Fruit fly (Drosophila melanogaster): ENCODE data around the gene S6KL.

S6KL gene

DNA sequence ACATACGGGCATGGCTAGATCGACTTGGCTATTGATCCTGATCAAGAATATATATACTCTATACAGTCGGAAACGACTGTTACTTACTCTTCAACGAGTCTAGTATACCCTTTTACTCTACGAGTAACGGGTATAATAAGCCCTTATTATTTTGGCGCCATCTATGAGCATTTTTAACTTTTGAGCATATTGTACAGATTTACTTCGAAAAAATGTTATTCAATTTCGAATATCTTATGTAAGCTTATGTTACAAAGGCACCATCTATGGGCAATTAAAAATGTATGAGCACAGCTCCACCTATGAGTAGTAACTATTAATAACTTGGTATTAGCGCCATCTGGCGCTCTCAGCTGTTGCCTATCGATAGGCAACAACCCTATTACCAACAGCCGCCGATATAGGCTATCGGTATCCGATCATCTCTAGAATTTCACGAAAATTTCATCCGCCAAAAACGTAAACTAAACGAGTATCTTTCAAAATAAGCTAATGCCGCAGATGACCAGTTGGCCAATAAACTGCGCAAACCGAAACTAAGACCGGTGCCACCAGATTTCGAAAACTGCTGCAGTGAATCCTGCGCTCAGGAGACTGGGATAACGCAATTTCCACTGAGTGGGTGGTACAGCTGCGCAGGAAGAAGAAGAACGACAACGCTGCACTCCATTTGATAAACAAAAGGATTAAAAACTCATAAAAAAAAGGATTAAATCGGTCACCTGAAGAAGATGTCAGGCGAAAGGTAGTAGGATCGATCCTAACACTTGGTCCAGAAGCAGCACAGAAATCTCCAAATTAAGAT lies 55.2 kb downstream of the S6KL start, which contains the start of gene htk:
Gene htk, plus strand, starts transcription at position 435 of the 805 bp plus-strand sequence.
- TF ChIP-seq CG9705 (GFP tag; optimal IDR thresholded peaks at IDR 0.05) (peak; percentile 37), tai (GFP tag; optimal IDR thresholded peaks at IDR 0.05) (no peak), Sp1 (GFP tag; optimal IDR thresholded peaks at IDR 0.05) (peak; percentile 20), foxo (GFP tag; optimal IDR thresholded peaks at IDR 0.05) (peak in 1 of 2 experiments; percentile 86), Rel (GFP tag; optimal IDR thresholded peaks at IDR 0.05) (no peak), Rel (tag; optimal IDR thresholded peaks at IDR 0.05) (peak; percentile 43), Mio (GFP tag; optimal IDR thresholded peaks at IDR 0.05) (no peak), dl (GFP tag; optimal IDR thresholded peaks at IDR 0.05; ENCODE audit: insufficient read depth in 1 of 2, partially characterized antibody in 2 of 2) (no peak), brk (GFP tag; optimal IDR thresholded peaks at IDR 0.05) (no peak), rgr (GFP tag; optimal IDR thresholded peaks at IDR 0.05) (peak; percentile 74), psq (GFP tag; optimal IDR thresholded peaks at IDR 0.05) (peak; percentile 65), usp (GFP tag; optimal IDR thresholded peaks at IDR 0.05) (no peak), Abd-B (GFP tag; optimal IDR thresholded peaks at IDR 0.05) (no peak), Dif (GFP tag; optimal IDR thresholded peaks at IDR 0.05; ENCODE audit: partially characterized antibody) (no peak), sage (GFP tag; optimal IDR thresholded peaks at IDR 0.05) (no peak), HLH106 (tag; optimal IDR thresholded peaks at IDR 0.05) (peak; percentile 52), OdsH (GFP tag; optimal IDR thresholded peaks at IDR 0.05) (peak; percentile 63), Vsx2 (GFP tag; optimal IDR thresholded peaks at IDR 0.05; ENCODE audit: partially characterized antibody) (no peak), dmrt93B (GFP tag; optimal IDR thresholded peaks at IDR 0.05) (peak; percentile 35), h (GFP tag; optimal IDR thresholded peaks at IDR 0.05) (peak; percentile 79), Hr83 (GFP tag; optimal IDR thresholded peaks at IDR 0.05; ENCODE audit: poor library complexity, severe bottlenecking) (peak; percentile 72), Jra (GFP tag; optimal IDR thresholded peaks at IDR 0.05) (peak; percentile 11), sv (GFP tag; optimal IDR thresholded peaks at IDR 0.05) (peak; percentile 10), fru (GFP tag; optimal IDR thresholded peaks at IDR 0.05) (peak; percentile 69), ey (GFP tag; optimal IDR thresholded peaks at IDR 0.05) (peak; percentile 67), lola (GFP tag; optimal IDR thresholded peaks at IDR 0.05) (no peak), N (GFP tag; optimal IDR thresholded peaks at IDR 0.05) (no peak), Dfd (GFP tag; optimal IDR thresholded peaks at IDR 0.05) (no peak), br (GFP tag; optimal IDR thresholded peaks at IDR 0.05) (peak; percentile 62), Hnf4 (GFP tag; optimal IDR thresholded peaks at IDR 0.05) (peak; percentile 75), Myc (optimal IDR thresholded peaks at IDR 0.05) (peak; percentile 94), dsf (GFP tag; optimal IDR thresholded peaks at IDR 0.05; ENCODE audit: borderline replicate concordance) (no peak)

DNA sequence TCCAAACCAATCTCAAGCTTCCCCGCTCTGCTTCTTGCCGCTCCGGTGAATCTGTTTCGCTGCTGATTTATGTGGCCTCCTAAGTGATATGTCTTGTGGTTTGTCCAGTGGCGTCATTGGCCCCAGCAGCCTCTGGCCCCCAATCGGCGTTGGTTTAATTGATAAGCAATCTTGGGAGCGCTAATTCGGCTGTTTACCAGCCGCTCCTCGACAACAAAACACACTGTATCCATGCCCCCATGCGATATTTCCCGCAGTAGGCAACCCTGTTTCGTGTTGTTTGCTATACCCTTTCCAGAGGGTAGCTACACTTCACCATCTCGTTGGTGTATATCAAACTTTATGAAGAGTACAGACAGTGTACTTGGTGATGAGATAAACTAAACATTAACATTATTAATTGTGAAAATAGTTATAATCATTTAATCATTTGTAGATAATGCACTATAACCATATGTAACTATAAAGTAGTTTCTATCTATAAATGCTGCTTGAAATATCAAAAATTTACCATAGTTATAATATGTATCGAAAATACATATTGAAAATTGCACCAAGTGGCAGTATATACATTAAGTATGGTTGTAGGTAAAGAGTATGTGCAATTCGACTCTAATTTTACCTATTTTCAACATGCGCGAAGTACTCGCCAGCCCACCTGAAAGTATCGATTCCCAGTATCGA lies 60.2 kb downstream of the S6KL start, which contains the start of gene shop:
Gene shop, minus strand, starts transcription at position 229 of the 684 bp plus-strand sequence.
- TF ChIP-seq Dfd (GFP tag; optimal IDR thresholded peaks at IDR 0.05) = no peak
- TF ChIP-seq CG32264 (GFP tag; optimal IDR thresholded peaks at IDR 0.05) = no peak
- peak in 1 of 2 experiments; percentile 88 for TF ChIP-seq foxo (GFP tag; optimal IDR thresholded peaks at IDR 0.05)
- TF ChIP-seq rgr (GFP tag; optimal IDR thresholded peaks at IDR 0.05) = peak; percentile 84
- TF ChIP-seq HLH106 (tag; optimal IDR thresholded peaks at IDR 0.05) = peak; percentile 89
- TF ChIP-seq fru (GFP tag; optimal IDR thresholded peaks at IDR 0.05) = peak; percentile 86
- TF ChIP-seq jim (GFP tag; optimal IDR thresholded peaks at IDR 0.05) = no peak
- no peak for TF ChIP-seq Hnf4 (GFP tag; optimal IDR thresholded peaks at IDR 0.05)
- no peak for TF ChIP-seq pan (optimal IDR thresholded peaks at IDR 0.05)
- TF ChIP-seq OdsH (GFP tag; optimal IDR thresholded peaks at IDR 0.05) = peak; percentile 80
- TF ChIP-seq Hr83 (GFP tag; optimal IDR thresholded peaks at IDR 0.05; ENCODE audit: poor library complexity, severe bottlenecking) = peak; percentile 85
- no peak for TF ChIP-seq Dif (GFP tag; optimal IDR thresholded peaks at IDR 0.05; ENCODE audit: partially characterized antibody)
- peak; percentile 81 for TF ChIP-seq ey (GFP tag; optimal IDR thresholded peaks at IDR 0.05)
- peak; percentile 81 for TF ChIP-seq h (GFP tag; optimal IDR thresholded peaks at IDR 0.05)
- TF ChIP-seq Jra (GFP tag; optimal IDR thresholded peaks at IDR 0.05) = no peak
- no peak for TF ChIP-seq dl (GFP tag; optimal IDR thresholded peaks at IDR 0.05; ENCODE audit: insufficient read depth in 1 of 2, partially characterized antibody in 2 of 2)
- peak; percentile 77 for TF ChIP-seq sv (GFP tag; optimal IDR thresholded peaks at IDR 0.05)
- TF ChIP-seq Vsx2 (GFP tag; optimal IDR thresholded peaks at IDR 0.05; ENCODE audit: partially characterized antibody) = no peak
- peak; percentile 81 for TF ChIP-seq psq (GFP tag; optimal IDR thresholded peaks at IDR 0.05)
- TF ChIP-seq usp (GFP tag; optimal IDR thresholded peaks at IDR 0.05) = no peak
- no peak for TF ChIP-seq Rel (GFP tag; optimal IDR thresholded peaks at IDR 0.05)
- TF ChIP-seq Rel (tag; optimal IDR thresholded peaks at IDR 0.05) = peak; percentile 57
- no peak for TF ChIP-seq GATAd (GFP tag; optimal IDR thresholded peaks at IDR 0.05)
- peak; percentile 83 for TF ChIP-seq CG9705 (GFP tag; optimal IDR thresholded peaks at IDR 0.05)
- no peak for TF ChIP-seq Abd-B (GFP tag; optimal IDR thresholded peaks at IDR 0.05)
- TF ChIP-seq sage (GFP tag; optimal IDR thresholded peaks at IDR 0.05) = no peak
- TF ChIP-seq dmrt93B (GFP tag; optimal IDR thresholded peaks at IDR 0.05) = peak; percentile 81
- TF ChIP-seq woc (GFP tag; optimal IDR thresholded peaks at IDR 0.05) = peak; percentile 92
- no peak for TF ChIP-seq Hr78 (GFP tag; optimal IDR thresholded peaks at IDR 0.05)
- TF ChIP-seq tai (GFP tag; optimal IDR thresholded peaks at IDR 0.05) = no peak
- TF ChIP-seq CrebA (GFP tag; optimal IDR thresholded peaks at IDR 0.05; ENCODE audit: borderline replicate concordance) = no peak
- no peak for TF ChIP-seq N (GFP tag; optimal IDR thresholded peaks at IDR 0.05)
- no peak for TF ChIP-seq lola (GFP tag; optimal IDR thresholded peaks at IDR 0.05)
- peak; percentile 89 for TF ChIP-seq Sp1 (GFP tag; optimal IDR thresholded peaks at IDR 0.05)
- TF ChIP-seq dsf (GFP tag; optimal IDR thresholded peaks at IDR 0.05; ENCODE audit: borderline replicate concordance) = no peak
- TF ChIP-seq brk (GFP tag; optimal IDR thresholded peaks at IDR 0.05) = no peak
- TF ChIP-seq br (GFP tag; optimal IDR thresholded peaks at IDR 0.05) = peak; percentile 75
- TF ChIP-seq Myc (optimal IDR thresholded peaks at IDR 0.05) = no peak
- TF ChIP-seq Mio (GFP tag; optimal IDR thresholded peaks at IDR 0.05) = peak; percentile 13
